Worm (Caenorhabditis elegans) whole organism, late embryonic: Measurements from ENCODE around the gene txdc-12.2.

Experiments used
- C38D4.7 ChIP-seq: fragments of 200-800 bp; sonication (Bioruptor generic); optimal IDR thresholded peaks from 2 replicates; lab custom pipeline; 2018; ENCODE audit warnings: mild to moderate bottlenecking, missing genetic modification characterization, moderate library complexity, missing compliant biosample characterization
- F13H6.1 ChIP-seq: sonication (generic microtip); optimal IDR thresholded peaks from 2 replicates; lab custom pipeline; 2016; ENCODE audit warnings: missing genetic modification characterization, missing compliant biosample characterization
- che-1 ChIP-seq: sonication (generic microtip); optimal IDR thresholded peaks from 2 replicates; lab custom pipeline; 2016; ENCODE audit warnings: mild to moderate bottlenecking, missing genetic modification characterization, missing compliant biosample characterization
- dve-1 ChIP-seq: sonication (generic microtip); optimal IDR thresholded peaks from 2 replicates; lab custom pipeline; 2017; ENCODE audit warnings: antibody characterized with exemption, mild to moderate bottlenecking, missing genetic modification characterization, missing compliant biosample characterization
- nhr-11 ChIP-seq: fragments of 150-350 bp; optimal IDR thresholded peaks from 2 replicates; lab custom pipeline; 2014; ENCODE audit warnings: missing biosample characterization, missing genetic modification characterization
- pag-3 ChIP-seq: sonication (generic microtip); optimal IDR thresholded peaks from 2 replicates; lab custom pipeline; 2016; ENCODE audit warnings: missing compliant biosample characterization, missing genetic modification characterization, borderline replicate concordance
- pat-9 ChIP-seq: fragments of 200-800 bp; sonication (Bioruptor generic); optimal IDR thresholded peaks from 2 replicates; lab custom pipeline; 2018; ENCODE audit warnings: mild to moderate bottlenecking, missing genetic modification characterization, moderate library complexity, missing compliant biosample characterization
- pha-4 ChIP-seq: fragments of 150-350 bp; optimal IDR thresholded peaks from 2 replicates; lab custom pipeline; 2018; ENCODE audit warnings: missing biosample characterization, missing genetic modification reagents, missing genetic modification characterization
- pqm-1 ChIP-seq: sonication (generic microtip); optimal IDR thresholded peaks from 2 replicates; lab custom pipeline; 2016; ENCODE audit warnings: missing genetic modification characterization, missing compliant biosample characterization
- sdc-2 ChIP-seq: sonication (generic microtip); optimal IDR thresholded peaks from 2 replicates; lab custom pipeline; 2016; ENCODE audit warnings: missing genotype, missing genetic modification characterization, missing compliant biosample characterization
- tbx-2 ChIP-seq: sonication (generic microtip); optimal IDR thresholded peaks from 2 replicates; lab custom pipeline; 2016; ENCODE audit warnings: missing genetic modification characterization, missing compliant biosample characterization

DNA sequence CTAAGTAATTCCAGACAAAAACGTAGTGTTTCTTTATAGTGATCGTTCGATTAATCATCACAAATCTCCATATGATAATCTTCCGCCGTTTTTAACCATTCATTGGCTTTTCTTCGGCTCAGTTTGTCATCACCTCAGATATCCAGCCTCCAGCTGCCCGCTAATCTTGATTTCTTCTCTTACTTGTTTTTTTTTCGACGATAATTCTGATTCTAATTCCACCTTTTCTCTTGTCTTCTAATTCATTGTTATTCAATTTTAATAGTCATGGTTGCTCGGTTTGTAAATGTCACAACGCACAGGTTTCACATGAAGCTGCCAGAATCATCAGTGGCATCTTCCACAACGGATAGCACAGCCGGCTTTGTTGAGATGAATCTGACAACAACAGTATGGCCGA, 5.3 kb downstream of the txdc-12.2 start, which contains the start of gene F49H12.4:
- TF ChIP-seq nhr-11 (tag; lab: Kevin White, UChicago) = no peak
- TF ChIP-seq pat-9 (tag; lab: Kevin White, UChicago) = no peak
- no peak for TF ChIP-seq F13H6.1 (tag; lab: Kevin White, UChicago)
- TF ChIP-seq che-1 = no peak
- TF ChIP-seq C38D4.7 (GFP tag; lab: Kevin White, UChicago) = no peak
- TF ChIP-seq dve-1 (tag; lab: Kevin White, UChicago) = no peak
- TF ChIP-seq sdc-2 (tag; lab: Kevin White, UChicago) = no peak
- TF ChIP-seq pha-4 = no peak
- TF ChIP-seq pqm-1 = no peak
- no peak for TF ChIP-seq tbx-2 (tag; lab: Kevin White, UChicago)
- no peak for TF ChIP-seq pag-3 (tag; lab: Kevin White, UChicago)
